Worm (Caenorhabditis elegans): ENCODE results near the gene srlf-26.

Gene srlf-26

ce11 chrIV:13678649-13679048, at the start of gene srlf-26:
Gene srlf-26, plus strand, starts transcription at chrIV:13678949.
- TF ChIP-seq unc-62 (GFP tag; optimal IDR thresholded peaks at IDR 0.05 in 1 of 2) (peak in 1 of 2 experiments; percentile 23), unc-62 (tag; optimal IDR thresholded peaks at IDR 0.05) (no peak), nhr-77 (tag; optimal IDR thresholded peaks at IDR 0.05) (no peak), daf-12 (tag; optimal IDR thresholded peaks at IDR 0.05) (no peak)

DNA sequence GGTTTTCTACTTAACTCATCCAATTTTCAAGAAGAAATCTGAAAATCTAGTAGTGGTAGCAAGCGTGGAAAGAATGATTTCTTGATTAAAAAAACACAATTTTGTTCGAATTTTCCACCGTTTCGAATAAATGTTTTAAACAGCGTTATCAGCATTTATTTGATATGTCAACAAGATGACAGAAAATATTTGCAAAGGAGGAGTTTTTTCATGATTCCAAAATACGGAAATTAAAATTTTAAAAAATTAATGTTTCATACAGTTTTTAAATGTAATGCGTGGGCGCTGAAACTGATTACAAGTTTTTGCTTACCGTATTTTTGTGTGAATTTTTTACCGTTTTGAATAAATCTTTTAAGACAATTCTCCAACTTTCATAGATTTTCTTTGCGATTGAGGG, 46.1 kb upstream of the srlf-26 start:
- no peak for TF ChIP-seq fos-1 (tag; optimal IDR thresholded peaks at IDR 0.05)
- no peak for TF ChIP-seq F37D6.2 (tag; optimal IDR thresholded peaks at IDR 0.05)
- no peak for TF ChIP-seq lin-29 (GFP tag; IDR thresholded peaks at IDR 0.05)
- TF ChIP-seq zfp-3 (GFP tag; conservative IDR thresholded peaks at IDR 0.05) = no peak
- peak in 1 of 2 experiments; percentile 69 for TF ChIP-seq unc-62 (GFP tag; optimal IDR thresholded peaks at IDR 0.05 in 1 of 2)
- no peak for TF ChIP-seq unc-62 (tag; optimal IDR thresholded peaks at IDR 0.05)
- TF ChIP-seq snpc-4 (tag; optimal IDR thresholded peaks at IDR 0.05) = no peak
- TF ChIP-seq nhr-237 (tag; optimal IDR thresholded peaks at IDR 0.05) = no peak
- no peak for TF ChIP-seq dmd-6 (GFP tag; IDR thresholded peaks at IDR 0.05)
- TF ChIP-seq lin-13 (GFP tag; optimal IDR thresholded peaks at IDR 0.05) = no peak
- no peak for TF ChIP-seq ztf-7 (tag; optimal IDR thresholded peaks at IDR 0.05)
- TF ChIP-seq zag-1 (tag; optimal IDR thresholded peaks at IDR 0.05) = no peak
- TF ChIP-seq nhr-48 (tag; optimal IDR thresholded peaks at IDR 0.05) = no peak
- TF ChIP-seq cey-2 (tag; optimal IDR thresholded peaks at IDR 0.05; ENCODE audit: borderline replicate concordance, insufficient read depth) = no peak
- peak; percentile 24 for TF ChIP-seq pqm-1 (tag; optimal IDR thresholded peaks at IDR 0.05)
- no peak for TF ChIP-seq ceh-44 (GFP tag; IDR thresholded peaks at IDR 0.05)
- no peak for TF ChIP-seq skn-1 (tag; optimal IDR thresholded peaks at IDR 0.05)
- TF ChIP-seq vab-7 (GFP tag; IDR thresholded peaks at IDR 0.05) = no peak
- TF ChIP-seq egl-27 (tag; optimal IDR thresholded peaks at IDR 0.05) = no peak
- no peak for TF ChIP-seq daf-16 (GFP tag; optimal IDR thresholded peaks at IDR 0.05)
- TF ChIP-seq daf-16 (tag; optimal IDR thresholded peaks at IDR 0.05) = peak; percentile 57
- no peak for TF ChIP-seq spr-3 (GFP tag; optimal IDR thresholded peaks at IDR 0.05)
- TF ChIP-seq daf-8 (GFP tag; IDR thresholded peaks at IDR 0.05) = no peak
- TF ChIP-seq Y105C5A.15 (GFP tag; IDR thresholded peaks at IDR 0.05) = no peak
- TF ChIP-seq spr-1 (tag; optimal IDR thresholded peaks at IDR 0.05) = no peak
- no peak for TF ChIP-seq aly-2 (tag; optimal IDR thresholded peaks at IDR 0.05)
- no peak for TF ChIP-seq duxl-1 (tag; optimal IDR thresholded peaks at IDR 0.05; ENCODE audit: poor library complexity)

ce11 chrIV:13633165-13633564, 45.6 kb upstream of the srlf-26 start, which contains the start of gene fbxa-98:
Gene fbxa-98, plus strand, starts transcription at chrIV:13633407.
- TF ChIP-seq ztf-7 (tag; optimal IDR thresholded peaks at IDR 0.05) = peak; percentile 18
- TF ChIP-seq nhr-77 (tag; optimal IDR thresholded peaks at IDR 0.05) = no peak
- TF ChIP-seq mep-1 (tag; optimal IDR thresholded peaks at IDR 0.05) = no peak
- no peak for TF ChIP-seq pqm-1 (tag; optimal IDR thresholded peaks at IDR 0.05)
- TF ChIP-seq dpl-1 (GFP tag; optimal IDR thresholded peaks at IDR 0.05) = no peak
- no peak for TF ChIP-seq daf-16 (GFP tag; optimal IDR thresholded peaks at IDR 0.05)
- peak; percentile 80 for TF ChIP-seq daf-16 (tag; optimal IDR thresholded peaks at IDR 0.05)
- TF ChIP-seq ceh-28 (tag; optimal IDR thresholded peaks at IDR 0.05) = no peak

DNA sequence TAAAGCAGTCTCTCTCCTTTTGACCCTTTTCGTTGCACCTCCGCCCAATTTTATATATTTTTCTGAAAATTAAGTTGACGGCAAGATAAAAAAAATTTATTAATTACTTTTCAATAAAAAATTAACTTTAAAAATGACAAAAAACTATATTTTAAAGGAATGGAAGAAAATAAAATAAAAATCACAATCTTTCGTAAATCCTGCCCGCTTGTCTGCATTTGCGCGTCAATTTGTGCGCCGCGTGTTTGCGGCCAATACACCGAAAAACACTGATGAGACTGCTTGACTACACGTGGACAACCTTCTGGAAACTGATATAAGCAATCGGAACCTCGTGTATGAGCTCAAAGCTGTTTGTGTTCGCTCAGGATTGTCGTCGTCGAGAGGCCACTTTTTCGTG, 41.8 kb upstream of the srlf-26 start, which contains the start of gene C08F11.7:
C08F11.7 (plus strand) TSS at position 301 of the 400 bp plus-strand sequence.
- no peak for TF ChIP-seq mep-1 (tag; optimal IDR thresholded peaks at IDR 0.05)
- TF ChIP-seq lin-38 (GFP tag; IDR thresholded peaks at IDR 0.05) = no peak
- no peak for TF ChIP-seq ztf-7 (tag; optimal IDR thresholded peaks at IDR 0.05)
- TF ChIP-seq nhr-11 (tag; optimal IDR thresholded peaks at IDR 0.05) = no peak
- TF ChIP-seq ZK337.2 (GFP tag; IDR thresholded peaks at IDR 0.05) = no peak
- TF ChIP-seq unc-39 (tag; optimal IDR thresholded peaks at IDR 0.05) = no peak

DNA sequence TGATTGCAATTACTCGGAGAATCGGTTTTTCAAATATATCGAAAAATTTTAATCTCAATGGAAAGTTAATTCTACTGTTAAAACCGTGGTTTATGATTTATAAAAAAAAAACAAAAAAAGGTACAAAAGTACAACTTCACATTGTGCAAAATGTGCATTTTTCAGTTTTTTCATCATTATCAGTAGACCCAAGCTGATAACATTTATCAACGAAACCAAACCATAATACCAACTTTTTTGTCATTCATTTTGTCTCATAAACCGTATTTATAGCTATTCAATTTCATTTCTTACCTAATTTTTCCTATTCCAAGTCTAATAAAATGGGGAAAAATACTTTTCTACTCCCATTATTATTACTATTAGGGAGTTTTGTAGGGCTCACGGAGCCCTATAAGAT, 39.7 kb upstream of the srlf-26 start, which contains the start of gene ugt-22:
ugt-22 (plus strand) TSS at position 234 of the 400 bp plus-strand sequence.
- peak; percentile 31 for TF ChIP-seq ztf-7 (tag; optimal IDR thresholded peaks at IDR 0.05)
- TF ChIP-seq madf-9 (GFP tag; conservative IDR thresholded peaks at IDR 0.05) = no peak
- TF ChIP-seq skn-1 (tag; optimal IDR thresholded peaks at IDR 0.05) = no peak
- no peak for TF ChIP-seq mdl-1 (tag; optimal IDR thresholded peaks at IDR 0.05)
- TF ChIP-seq ceh-32 (tag; optimal IDR thresholded peaks at IDR 0.05; ENCODE audit: poor library complexity) = no peak
- no peak for TF ChIP-seq nhr-25 (tag; optimal IDR thresholded peaks at IDR 0.05; ENCODE audit: borderline replicate concordance, insufficient read depth)
- TF ChIP-seq ceh-28 (tag; optimal IDR thresholded peaks at IDR 0.05) = no peak
- TF ChIP-seq spr-3 (GFP tag; optimal IDR thresholded peaks at IDR 0.05) = no peak
- peak; percentile 5 for TF ChIP-seq nhr-77 (tag; optimal IDR thresholded peaks at IDR 0.05)
- no peak for TF ChIP-seq hlh-30 (tag; optimal IDR thresholded peaks at IDR 0.05; ENCODE audit: insufficient read depth)
- no peak for TF ChIP-seq daf-16 (GFP tag; optimal IDR thresholded peaks at IDR 0.05)
- TF ChIP-seq daf-16 (tag; optimal IDR thresholded peaks at IDR 0.05) = peak; percentile 47
- no peak for TF ChIP-seq mxl-3 (GFP tag; optimal IDR thresholded peaks at IDR 0.05)
- no peak for TF ChIP-seq attf-4 (tag; optimal IDR thresholded peaks at IDR 0.05)
- TF ChIP-seq nhr-111 (GFP tag; optimal IDR thresholded peaks at IDR 0.05) = no peak
- TF ChIP-seq lsy-2 (tag; optimal IDR thresholded peaks at IDR 0.05) = no peak

Measured in whole organism, L4 larva.